Fruit fly (Drosophila melanogaster): ENCODE results near the gene CG1737.

dm6 chrX:11311108-11311507, 39.3 kb upstream of the CG1737 start, which contains the start of gene Ir10a:
- TF ChIP-seq CG7271 (tag; optimal IDR thresholded peaks at IDR 0.05) (no peak), CG1233 (GFP tag; optimal IDR thresholded peaks at IDR 0.05) (no peak), Mes4 (GFP tag; optimal IDR thresholded peaks at IDR 0.05) (no peak), fd96Cb (tag; optimal IDR thresholded peaks at IDR 0.05) (no peak), CG9215 (GFP tag; IDR thresholded peaks at IDR 0.05) (no peak), CG31224 (GFP tag; IDR thresholded peaks at IDR 0.05) (no peak), en (GFP tag; optimal IDR thresholded peaks at IDR 0.05) (no peak)
